Fruit fly (Drosophila melanogaster) S2 (cell line): ENCODE results near the gene vig2.

Experiments used
- CG8478 ChIP-seq: fragments of >200 bp; optimal IDR thresholded peaks from 2 replicates; lab custom pipeline; 2018
- CTCF ChIP-seq, 2 experiments: fragments of >200 bp; optimal IDR thresholded peaks; 2 replicates each; lab custom pipeline; 2018

DNA sequence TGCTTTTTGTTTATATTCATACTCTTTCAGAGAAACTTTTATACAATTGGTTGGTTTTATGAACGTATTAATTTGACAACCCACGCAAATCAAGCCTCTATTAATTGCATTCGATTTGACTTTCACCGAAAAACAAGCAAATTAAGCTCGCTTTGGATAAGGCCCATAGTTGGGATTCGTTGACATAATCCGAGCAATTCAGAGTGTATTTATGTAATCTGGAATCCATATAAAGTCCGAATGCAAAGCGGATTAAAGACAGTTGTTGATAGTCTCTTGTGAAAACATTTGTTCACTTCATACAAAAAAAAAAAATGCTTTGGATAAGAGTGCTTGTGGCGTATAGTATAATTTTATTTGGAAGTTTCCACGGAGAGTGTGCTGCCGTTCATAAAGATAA is 20.9 kb upstream of the vig2 start, which contains the start of gene CG45095:
- TF ChIP-seq CTCF (optimal IDR thresholded peaks at IDR 0.05; lab: Kevin White, UChicago) (no peak), CG8478 (lab: Kevin White, UChicago) (no peak)
